Fruit fly (Drosophila melanogaster) whole organism: ENCODE data around the gene Hsp70Ba.

Source experiments
- CG8478 ChIP-seq: fragments of >200 bp; optimal IDR thresholded peaks from 2 replicates; lab custom pipeline; 2018; ENCODE audit warnings: inconsistent platforms
- EcR ChIP-seq, 2 experiments: fragments of >200 bp; optimal IDR thresholded peaks; 2 replicates each; lab custom pipeline; 2017; ENCODE audit warnings: missing biosample characterization in 2 of 2, missing genetic modification characterization in 2 of 2, missing genetic modification reagents in 2 of 2
- pan ChIP-seq: fragments of >200 bp; optimal IDR thresholded peaks from 2 replicates; lab custom pipeline; 2017
- psq ChIP-seq: fragments of >200 bp; optimal IDR thresholded peaks from 2 replicates; lab custom pipeline; 2017

DNA sequence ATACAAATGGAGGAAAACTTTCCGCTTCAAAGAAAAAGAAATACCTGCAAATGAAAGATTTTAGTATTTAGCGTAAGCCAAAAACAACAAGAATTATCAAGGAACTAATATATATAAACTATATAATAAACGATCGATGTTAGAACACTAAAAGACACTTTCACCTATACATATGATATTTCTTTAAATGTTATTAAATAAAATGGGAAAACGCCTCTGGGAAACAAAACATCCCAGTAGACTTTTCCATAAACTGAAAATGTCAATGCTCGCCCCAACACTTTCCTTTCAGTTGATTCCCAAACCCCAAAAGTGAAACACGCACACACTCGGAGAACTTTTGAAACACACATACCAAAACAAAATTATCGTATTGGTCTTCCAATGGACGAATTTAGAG is 20.2 kb downstream of the Hsp70Ba start, which contains the start of gene vrs:
- TF ChIP-seq pan (lab: Kevin White, UChicago) (no peak), CG8478 (lab: Kevin White, UChicago) (no peak), EcR (GFP tag; optimal IDR thresholded peaks at IDR 0.05; lab: Kevin White, UChicago) (no peak), psq (lab: Kevin White, UChicago) (no peak)
